Fruit fly (Drosophila melanogaster) whole organism, embryonic: ENCODE measurements around the gene CG34244.

Experiments
- B-H1 ChIP-seq: fragments of 200-800 bp; sonication (Bioruptor generic); IDR thresholded peaks from 3 replicates; pipeline ENCODE4 v1.3.6; 2022; ENCODE audit warnings: missing biosample characterization, missing genetic modification characterization
- B-H2 ChIP-seq: fragments of 200-800 bp; sonication (Bioruptor generic); optimal IDR thresholded peaks from 2 replicates; lab custom pipeline; 2018; ENCODE audit warnings: missing biosample characterization, mild to moderate bottlenecking, missing genetic modification characterization
- Blimp-1 ChIP-seq: fragments of 200-800 bp; sonication (Bioruptor generic); optimal IDR thresholded peaks from 3 replicates; lab custom pipeline; 2018; ENCODE audit warnings: missing biosample characterization, missing genetic modification characterization, mild to moderate bottlenecking, moderate library complexity, missing genetic modification reagents
- CG10543 ChIP-seq: fragments of 200-800 bp; sonication (Bioruptor generic); optimal IDR thresholded peaks from 3 replicates; lab custom pipeline; 2017; ENCODE audit warnings: missing biosample characterization, mild to moderate bottlenecking, missing genetic modification characterization, moderate library complexity
- CG11695 ChIP-seq: fragments of 200-800 bp; sonication (Bioruptor generic); IDR thresholded peaks from 3 replicates; pipeline ENCODE4 v1.3.6; 2022; ENCODE audit warnings: missing biosample characterization, missing genetic modification characterization
- CG12071 ChIP-seq: fragments of 200-800 bp; sonication (Bioruptor generic); optimal IDR thresholded peaks from 3 replicates; lab custom pipeline; 2018; ENCODE audit warnings: missing biosample characterization, mild to moderate bottlenecking, missing genetic modification characterization
- CG12299 ChIP-seq: fragments of 200-800 bp; sonication (Bioruptor generic); optimal IDR thresholded peaks from 2 replicates; lab custom pipeline; 2018; ENCODE audit warnings: missing biosample characterization, mild to moderate bottlenecking, missing genetic modification characterization
- CG12659 ChIP-seq: fragments of 200-800 bp; sonication (Bioruptor generic); optimal IDR thresholded peaks from 3 replicates; lab custom pipeline; 2017; ENCODE audit warnings: mild to moderate bottlenecking, missing biosample characterization, missing genetic modification reagents, missing genetic modification characterization
- CG13296 ChIP-seq: fragments of 200-800 bp; sonication (Bioruptor generic); optimal IDR thresholded peaks from 3 replicates; lab custom pipeline; 2018; ENCODE audit warnings: missing biosample characterization, mild to moderate bottlenecking, missing genetic modification characterization
- CG13775 ChIP-seq: fragments of 200-800 bp; sonication (Bioruptor generic); optimal IDR thresholded peaks from 3 replicates; lab custom pipeline; 2017; ENCODE audit warnings: missing biosample characterization, mild to moderate bottlenecking, missing genetic modification characterization
- CG14710 ChIP-seq: fragments of 200-800 bp; sonication (Bioruptor generic); optimal IDR thresholded peaks from 3 replicates; lab custom pipeline; 2019; ENCODE audit warnings: missing biosample characterization, mild to moderate bottlenecking, missing genetic modification characterization, moderate library complexity
- CG15479 ChIP-seq: fragments of 200-800 bp; sonication (Bioruptor generic); optimal IDR thresholded peaks from 3 replicates; lab custom pipeline; 2019; ENCODE audit warnings: missing biosample characterization, mild to moderate bottlenecking, missing genetic modification characterization, moderate library complexity
- CG15696 ChIP-seq: fragments of 200-800 bp; sonication (Bioruptor generic); optimal IDR thresholded peaks from 2 replicates; lab custom pipeline; 2019; ENCODE audit warnings: missing biosample characterization, mild to moderate bottlenecking, missing genetic modification characterization, moderate library complexity
- CG16779 ChIP-seq: fragments of 200-800 bp; sonication (Bioruptor generic); IDR thresholded peaks from 2 replicates; pipeline ENCODE4 v1.3.6; 2022; ENCODE audit warnings: missing biosample characterization, missing genetic modification characterization
- CG16863 ChIP-seq: fragments of 200-800 bp; sonication (Bioruptor generic); optimal IDR thresholded peaks from 3 replicates; lab custom pipeline; 2016; ENCODE audit warnings: missing biosample characterization, missing genetic modification characterization
- CG17359 ChIP-seq: fragments of 200-800 bp; sonication (Bioruptor generic); optimal IDR thresholded peaks from 3 replicates; lab custom pipeline; 2018; ENCODE audit warnings: missing biosample characterization, mild to moderate bottlenecking, missing genetic modification characterization, moderate library complexity
- CG18599 ChIP-seq: fragments of 200-800 bp; sonication (Bioruptor generic); optimal IDR thresholded peaks from 3 replicates; lab custom pipeline; 2017; ENCODE audit warnings: missing biosample characterization, missing genetic modification characterization, mild to moderate bottlenecking, moderate library complexity, missing genetic modification reagents
- CG18764 ChIP-seq: fragments of 200-800 bp; sonication (Bioruptor generic); optimal IDR thresholded peaks from 3 replicates; lab custom pipeline; 2016; ENCODE audit warnings: missing biosample characterization, missing genetic modification characterization
- CG4404 ChIP-seq: fragments of 200-800 bp; sonication (Bioruptor generic); IDR thresholded peaks from 2 replicates; pipeline ENCODE4 v1.3.6; 2022; ENCODE audit warnings: missing biosample characterization, missing genetic modification characterization
- CG5180 ChIP-seq: fragments of 200-800 bp; sonication (Bioruptor generic); optimal IDR thresholded peaks from 3 replicates; lab custom pipeline; 2017; ENCODE audit warnings: missing biosample characterization, missing genetic modification characterization, mild to moderate bottlenecking, moderate library complexity, missing genetic modification reagents
- CG6654 ChIP-seq: fragments of 200-800 bp; sonication (Bioruptor generic); optimal IDR thresholded peaks from 2 replicates; lab custom pipeline; 2017; ENCODE audit warnings: missing biosample characterization, mild to moderate bottlenecking, missing genetic modification characterization
- CG7271 ChIP-seq: fragments of 200-800 bp; sonication (Bioruptor generic); optimal IDR thresholded peaks from 2 replicates; lab custom pipeline; 2018; ENCODE audit warnings: missing biosample characterization, mild to moderate bottlenecking, missing genetic modification characterization, moderate library complexity
- CG7928 ChIP-seq: fragments of 200-800 bp; sonication (Bioruptor generic); optimal IDR thresholded peaks from 2 replicates; lab custom pipeline; 2017; ENCODE audit warnings: missing biosample characterization, mild to moderate bottlenecking, missing genetic modification characterization
- CG8281 ChIP-seq: fragments of 200-800 bp; sonication (Bioruptor generic); optimal IDR thresholded peaks from 2 replicates; lab custom pipeline; 2018; ENCODE audit warnings: missing biosample characterization, mild to moderate bottlenecking, missing genetic modification characterization, moderate library complexity
- Eip74EF ChIP-seq, 2 experiments: fragments of 200-800 bp in 1 of 2; fragments of >200 bp in 1 of 2; sonication (Bioruptor generic) in 1 of 2; optimal IDR thresholded peaks; 2 replicates each; lab custom pipeline; 2017 to 2019; ENCODE audit warnings: missing biosample characterization in 2 of 2, missing genetic modification characterization in 2 of 2, mild to moderate bottlenecking in 1 of 2, moderate library complexity in 1 of 2
- HHEX ChIP-seq: fragments of 200-800 bp; sonication (Bioruptor generic); optimal IDR thresholded peaks from 3 replicates; lab custom pipeline; 2017; ENCODE audit warnings: missing biosample characterization, mild to moderate bottlenecking, missing genetic modification characterization, missing genetic modification reagents
- Hmr ChIP-seq: fragments of 200-800 bp; sonication (Bioruptor generic); optimal IDR thresholded peaks from 3 replicates; lab custom pipeline; 2017; ENCODE audit warnings: mild to moderate bottlenecking, missing biosample characterization, missing genetic modification reagents, missing genetic modification characterization
- MTF-1 ChIP-seq: fragments of 200-800 bp; sonication (Bioruptor generic); optimal IDR thresholded peaks from 2 replicates; lab custom pipeline; 2018; ENCODE audit warnings: missing biosample characterization, mild to moderate bottlenecking, missing genetic modification characterization, borderline replicate concordance
- aop ChIP-seq: fragments of 200-800 bp; sonication (Bioruptor generic); IDR thresholded peaks from 2 replicates; pipeline ENCODE4 v1.3.6; 2022; ENCODE audit warnings: missing biosample characterization, missing genetic modification characterization
- ato ChIP-seq: fragments of 200-800 bp; sonication (Bioruptor generic); IDR thresholded peaks from 2 replicates; pipeline ENCODE4 v1.3.6; 2022; ENCODE audit warnings: missing biosample characterization, missing genetic modification characterization; ENCODE audit not compliant: partially characterized antibody
- bab2 ChIP-seq: fragments of 200-800 bp; sonication (Bioruptor generic); optimal IDR thresholded peaks from 2 replicates; lab custom pipeline; 2016; ENCODE audit warnings: missing biosample characterization, missing genetic modification characterization
- bcd ChIP-seq: fragments of 200-800 bp; sonication (Bioruptor generic); optimal IDR thresholded peaks from 2 replicates; lab custom pipeline; 2017; ENCODE audit warnings: missing biosample characterization, mild to moderate bottlenecking, missing genetic modification characterization
- cg ChIP-seq: fragments of 200-800 bp; sonication (Bioruptor generic); optimal IDR thresholded peaks from 3 replicates; lab custom pipeline; 2019; ENCODE audit warnings: missing biosample characterization, mild to moderate bottlenecking, missing genetic modification characterization, moderate library complexity
- corto ChIP-seq: fragments of 200-800 bp; sonication (Bioruptor generic); optimal IDR thresholded peaks from 2 replicates; lab custom pipeline; 2016; ENCODE audit warnings: missing biosample characterization, mild to moderate bottlenecking, missing genetic modification characterization, moderate library complexity
- eve ChIP-seq, 2 experiments: fragments of >200 bp; optimal IDR thresholded peaks; 2 replicates each; lab custom pipeline; 2017; ENCODE audit warnings: missing biosample characterization in 2 of 2, missing genetic modification characterization in 2 of 2
- ham ChIP-seq: fragments of 200-800 bp; sonication (Bioruptor generic); IDR thresholded peaks from 2 replicates; pipeline ENCODE4 v1.3.6; 2022; ENCODE audit warnings: missing biosample characterization, missing genetic modification characterization
- ken ChIP-seq: fragments of 200-800 bp; sonication (Bioruptor generic); IDR thresholded peaks from 3 replicates; pipeline ENCODE4 v1.3.6; 2022; ENCODE audit warnings: missing biosample characterization, missing genetic modification characterization
- kni ChIP-seq: fragments of 200-800 bp; sonication (Bioruptor generic); optimal IDR thresholded peaks from 3 replicates; lab custom pipeline; 2017; ENCODE audit warnings: mild to moderate bottlenecking, missing biosample characterization, missing genetic modification reagents, missing genetic modification characterization
- oc ChIP-seq: fragments of 200-800 bp; sonication (Bioruptor generic); optimal IDR thresholded peaks from 2 replicates; lab custom pipeline; 2018; ENCODE audit warnings: missing biosample characterization, mild to moderate bottlenecking, missing genetic modification characterization, moderate library complexity
- otp ChIP-seq: fragments of 200-800 bp; sonication (Bioruptor generic); IDR thresholded peaks from 3 replicates; pipeline ENCODE4, ENCODE4 v1.3.6; 2022; ENCODE audit warnings: missing biosample characterization, missing genetic modification characterization
- pita ChIP-seq: fragments of 200-800 bp; sonication (Bioruptor generic); optimal IDR thresholded peaks from 2 replicates; lab custom pipeline; 2017; ENCODE audit warnings: missing biosample characterization, mild to moderate bottlenecking, missing genetic modification characterization
- run ChIP-seq: fragments of 200-800 bp; sonication (Bioruptor generic); optimal IDR thresholded peaks from 3 replicates; lab custom pipeline; 2018; ENCODE audit warnings: missing biosample characterization, mild to moderate bottlenecking, missing genetic modification characterization
- toy ChIP-seq: fragments of 200-800 bp; sonication (Bioruptor generic); IDR thresholded peaks from 2 replicates; pipeline ENCODE4 v1.3.6; 2022; ENCODE audit warnings: missing biosample characterization, missing genetic modification characterization
- wdn ChIP-seq: fragments of 200-800 bp; sonication (Bioruptor generic); IDR thresholded peaks from 2 replicates; pipeline ENCODE4 v1.3.6; 2022; ENCODE audit warnings: missing biosample characterization, missing genetic modification characterization
- zen ChIP-seq: fragments of 200-800 bp; sonication (Bioruptor generic); optimal IDR thresholded peaks from 3 replicates; lab custom pipeline; 2018; ENCODE audit warnings: missing biosample characterization, mild to moderate bottlenecking, missing genetic modification characterization, moderate library complexity
- zfh1 ChIP-seq: fragments of 200-800 bp; sonication (Bioruptor generic); IDR thresholded peaks from 3 replicates; pipeline ENCODE4 v1.3.6; 2022; ENCODE audit warnings: missing biosample characterization, missing genetic modification characterization

Gene CG34244

DNA sequence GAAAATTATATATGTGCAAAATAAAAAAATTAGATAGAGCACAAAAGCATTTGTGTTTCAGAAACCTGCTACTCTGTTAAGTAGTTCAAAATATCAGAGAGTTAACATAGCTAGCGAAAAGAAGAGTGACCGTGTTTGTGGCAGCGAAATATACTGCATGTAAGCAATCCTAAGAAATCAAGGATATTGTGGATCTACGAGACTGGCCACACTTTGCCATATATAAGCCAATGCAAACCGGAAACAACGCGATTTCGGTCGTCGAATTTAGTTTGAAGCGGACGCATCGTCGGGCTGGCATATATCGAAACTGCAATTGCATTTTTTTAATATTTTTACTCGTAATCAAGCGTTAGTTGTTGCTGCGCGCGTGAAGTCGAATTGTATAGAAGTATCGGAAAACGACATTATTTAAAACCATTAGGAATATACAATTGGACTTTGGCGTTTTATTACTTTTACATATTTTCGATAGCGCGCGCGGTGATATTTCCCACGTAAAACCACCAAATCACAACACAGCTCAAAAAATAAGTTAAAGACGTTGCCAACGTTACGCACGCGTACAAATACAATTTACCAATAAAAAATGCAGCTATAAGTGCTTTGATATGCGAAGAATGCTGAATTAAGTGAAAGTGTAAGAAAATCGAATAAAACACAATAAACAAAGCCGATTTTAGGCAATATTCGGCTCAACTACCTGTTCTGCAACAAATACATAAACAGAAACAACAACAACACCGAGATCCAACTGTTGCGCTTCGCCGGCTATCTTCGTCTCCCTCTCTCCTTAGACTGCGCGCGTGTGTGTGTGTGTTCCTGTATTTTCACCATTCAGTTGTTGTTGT is 44.9 kb downstream of the CG34244 start, which contains the start of gene nuf (continued):
- TF ChIP-seq otp: peak; percentile 56; the same call in 1 of the 3 replicates
- peak; percentile 51 for TF ChIP-seq kni
- TF ChIP-seq Blimp-1: peak; percentile 18
- peak; percentile 46 for TF ChIP-seq Hmr
- no peak for TF ChIP-seq bab2 (GFP tag; lab: Kevin White, UChicago)
- 0 out of 3 replicates have a peak, but pooled peaks have one; percentile 32 for TF ChIP-seq ken (GFP tag; lab: Robert Waterston, UW)
- no peak for TF ChIP-seq zen (tag; lab: Kevin White, UChicago)
- peak; percentile 59; the same call in 2 of the 3 replicates for TF ChIP-seq CG11695 (GFP tag; lab: Robert Waterston, UW)
- no peak for TF ChIP-seq ham (GFP tag; lab: Robert Waterston, UW)
- peak in 1 of 2 experiments; percentile 83 for TF ChIP-seq Eip74EF (GFP tag; optimal IDR thresholded peaks at IDR 0.05; lab: Kevin White, UChicago)
- peak; percentile 34; the same call in 1 of the 2 replicates for TF ChIP-seq aop
- TF ChIP-seq CG7271 (tag; lab: Kevin White, UChicago): peak; percentile 29
- TF ChIP-seq zfh1 (GFP tag; lab: Robert Waterston, UW): peak; percentile 60; the same call in 2 of the 3 replicates
- TF ChIP-seq eve (GFP tag; optimal IDR thresholded peaks at IDR 0.05; lab: Kevin White, UChicago): peak in 1 of 2 experiments; percentile 50
- peak; percentile 44 for TF ChIP-seq CG7928 (GFP tag; lab: Kevin White, UChicago)
- TF ChIP-seq CG16863 (GFP tag; lab: Kevin White, UChicago): no peak
- peak; percentile 33; the same call in 1 of the 2 replicates for TF ChIP-seq toy
- TF ChIP-seq CG12299 (tag; lab: Kevin White, UChicago): peak; percentile 16
- peak; percentile 32 for TF ChIP-seq bcd (GFP tag; lab: Kevin White, UChicago)
- peak; percentile 59 for TF ChIP-seq CG13296 (GFP tag; lab: Kevin White, UChicago)
- no peak for TF ChIP-seq CG8281
- TF ChIP-seq CG17359 (tag; lab: Kevin White, UChicago): peak; percentile 34
- TF ChIP-seq CG15479: peak; percentile 85
- TF ChIP-seq cg (GFP tag; lab: Kevin White, UChicago): peak; percentile 74
- TF ChIP-seq CG15696 (tag; lab: Kevin White, UChicago): no peak
- no peak for TF ChIP-seq oc (tag; lab: Kevin White, UChicago)
- peak; percentile 21; the same call in 1 of the 2 replicates for TF ChIP-seq CG16779 (GFP tag; lab: Robert Waterston, UW)
- TF ChIP-seq CG18764 (GFP tag; lab: Kevin White, UChicago): peak; percentile 18
- TF ChIP-seq CG6654 (GFP tag; lab: Kevin White, UChicago): no peak
- TF ChIP-seq CG4404: no peak
- TF ChIP-seq CG5180 (GFP tag; lab: Kevin White, UChicago): peak; percentile 62
- TF ChIP-seq pita (GFP tag; lab: Kevin White, UChicago): peak; percentile 61
- TF ChIP-seq HHEX (GFP tag; lab: Kevin White, UChicago): peak; percentile 66
- TF ChIP-seq MTF-1 (GFP tag; lab: Kevin White, UChicago): peak; percentile 92
- TF ChIP-seq CG13775: peak; percentile 38
- peak; percentile 87 for TF ChIP-seq CG10543 (GFP tag; lab: Kevin White, UChicago)
- no peak; the same call in 2 of the 3 replicates for TF ChIP-seq B-H1 (GFP tag; lab: Robert Waterston, UW)
- peak; percentile 89 for TF ChIP-seq CG12071 (GFP tag; lab: Kevin White, UChicago)
- TF ChIP-seq corto: no peak
- TF ChIP-seq wdn: no peak; the same call in 1 of the 2 replicates
- TF ChIP-seq CG12659 (GFP tag; lab: Kevin White, UChicago): peak; percentile 62
- TF ChIP-seq CG18599 (GFP tag; lab: Kevin White, UChicago): peak; percentile 68
- 0 out of 2 replicates have a peak, but pooled peaks have one; percentile 17 for TF ChIP-seq ato
- TF ChIP-seq run (tag; lab: Kevin White, UChicago): peak; percentile 38
- peak; percentile 24 for TF ChIP-seq CG14710 (tag; lab: Kevin White, UChicago)
- peak; percentile 42 for TF ChIP-seq B-H2
